Worm (Caenorhabditis elegans): Measurements from ENCODE around the gene srg-69.

Gene srg-69

ce11 chrII:5336660-5337494 is 18.6 kb upstream of the srg-69 start (continued):
- TF ChIP-seq F10B5.3 (tag; optimal IDR thresholded peaks at IDR 0.05): peak; percentile 60
- peak; percentile 73 for TF ChIP-seq egl-43 (GFP tag; IDR thresholded peaks at IDR 0.05)
- TF ChIP-seq mxl-2 (GFP tag; conservative IDR thresholded peaks at IDR 0.05): no peak
- no peak for TF ChIP-seq lin-39 (tag; optimal IDR thresholded peaks at IDR 0.05)
- no peak for TF ChIP-seq ceh-62 (tag; optimal IDR thresholded peaks at IDR 0.05)
- TF ChIP-seq ama-1 (optimal IDR thresholded peaks at IDR 0.05): peak; percentile 28
- no peak for TF ChIP-seq unc-130 (GFP tag; optimal IDR thresholded peaks at IDR 0.05)
- no peak for TF ChIP-seq daf-16 (GFP tag; optimal IDR thresholded peaks at IDR 0.05)
- peak; percentile 71 for TF ChIP-seq daf-16 (tag; optimal IDR thresholded peaks at IDR 0.05)
- peak; percentile 67 for TF ChIP-seq nhr-28 (tag; optimal IDR thresholded peaks at IDR 0.05)
- no peak for TF ChIP-seq dmd-9 (GFP tag; IDR thresholded peaks at IDR 0.05)
- peak in 1 of 2 experiments; percentile 92 for TF ChIP-seq unc-62 (GFP tag; optimal IDR thresholded peaks at IDR 0.05 in 1 of 2)
- TF ChIP-seq unc-62 (tag; optimal IDR thresholded peaks at IDR 0.05): no peak
- no peak for TF ChIP-seq Y48G9A.11 (GFP tag; IDR thresholded peaks at IDR 0.05)
- peak; percentile 27 to 72 for TF ChIP-seq lsy-2 (tag; optimal IDR thresholded peaks at IDR 0.05)
- no peak for TF ChIP-seq snpc-4 (tag; optimal IDR thresholded peaks at IDR 0.05)
- TF ChIP-seq php-3 (GFP tag; IDR thresholded peaks at IDR 0.05): no peak
- TF ChIP-seq lin-15B (tag; optimal IDR thresholded peaks at IDR 0.05): no peak
- TF ChIP-seq nhr-102 (tag; optimal IDR thresholded peaks at IDR 0.05): no peak
- no peak for TF ChIP-seq R02D3.7 (tag; optimal IDR thresholded peaks at IDR 0.05)
- TF ChIP-seq T20F7.1 (GFP tag; optimal IDR thresholded peaks at IDR 0.05): no peak
- peak; percentile 67 for TF ChIP-seq hlh-30 (tag; optimal IDR thresholded peaks at IDR 0.05; ENCODE audit: insufficient read depth)
- no peak; the same call in 1 of the 2 replicates for TF ChIP-seq set-16 (GFP tag; IDR thresholded peaks at IDR 0.05)
- TF ChIP-seq lir-3 (tag; optimal IDR thresholded peaks at IDR 0.05): no peak
- no peak for TF ChIP-seq zag-1 (tag; optimal IDR thresholded peaks at IDR 0.05)
- peak; percentile 29 for TF ChIP-seq ces-1 (GFP tag; optimal IDR thresholded peaks at IDR 0.05)
- TF ChIP-seq nhr-6 (tag; optimal IDR thresholded peaks at IDR 0.05): peak; percentile 92
- peak; percentile 89 for TF ChIP-seq mep-1 (tag; optimal IDR thresholded peaks at IDR 0.05)
- TF ChIP-seq ceh-28 (tag; optimal IDR thresholded peaks at IDR 0.05): peak; percentile 30
- no peak for TF ChIP-seq zip-2 (tag; optimal IDR thresholded peaks at IDR 0.05)
- no peak for TF ChIP-seq nhr-42 (GFP tag; IDR thresholded peaks at IDR 0.05)
- TF ChIP-seq daf-12 (tag; optimal IDR thresholded peaks at IDR 0.05): no peak
- no peak for TF ChIP-seq mdt-29 (GFP tag; IDR thresholded peaks at IDR 0.05)
- TF ChIP-seq zip-11 (GFP tag; IDR thresholded peaks at IDR 0.05): no peak
- TF ChIP-seq egl-27 (tag; optimal IDR thresholded peaks at IDR 0.05): peak; percentile 4
- TF ChIP-seq ceh-44 (GFP tag; IDR thresholded peaks at IDR 0.05): no peak
- peak; percentile 77 for TF ChIP-seq hmg-1.1 (GFP tag; IDR thresholded peaks at IDR 0.05)
- peak; percentile 14 for TF ChIP-seq spr-1 (tag; optimal IDR thresholded peaks at IDR 0.05)
- TF ChIP-seq mdl-1 (tag; optimal IDR thresholded peaks at IDR 0.05): peak; percentile 37 to 59
- no peak for TF ChIP-seq Y5F2A.4 (GFP tag; optimal IDR thresholded peaks at IDR 0.05)
- peak in 1 of 2 experiments; percentile 27 for TF ChIP-seq hif-1 (tag; optimal IDR thresholded peaks at IDR 0.05)
- TF ChIP-seq ceh-20 (GFP tag; IDR thresholded peaks at IDR 0.05): peak; percentile 25; the same call in 1 of the 2 replicates
- no peak for TF ChIP-seq snpc-1.2 (GFP tag; IDR thresholded peaks at IDR 0.05)
- no peak for TF ChIP-seq nhr-10 (tag; optimal IDR thresholded peaks at IDR 0.05)
- peak; percentile 94 for TF ChIP-seq jun-1 (tag; optimal IDR thresholded peaks at IDR 0.05)
- TF ChIP-seq aly-2 (tag; optimal IDR thresholded peaks at IDR 0.05): no peak
- peak; percentile 90 for TF ChIP-seq fos-1 (tag; optimal IDR thresholded peaks at IDR 0.05)
- no peak for TF ChIP-seq lin-1 (GFP tag; IDR thresholded peaks at IDR 0.05)
- TF ChIP-seq pha-4 (GFP tag; IDR thresholded peaks at IDR 0.05): peak; percentile 77
- TF ChIP-seq pha-4 (tag; optimal IDR thresholded peaks at IDR 0.05): peak; percentile 85
- TF ChIP-seq ztf-11 (tag; optimal IDR thresholded peaks at IDR 0.05): no peak
